Fruit fly (Drosophila melanogaster) Kc167 (cell line): ENCODE data around the gene CG10845.

Experiments
- Myc ChIP-seq: fragments of >200 bp; optimal IDR thresholded peaks from 2 replicates; lab custom pipeline; 2017; ENCODE audit warnings: missing external identifiers
- Sin3A ChIP-seq: fragments of >200 bp; optimal IDR thresholded peaks from 2 replicates; lab custom pipeline; 2018; ENCODE audit warnings: missing external identifiers
- h ChIP-seq: fragments of >200 bp; optimal IDR thresholded peaks from 3 replicates; lab custom pipeline; 2018; ENCODE audit warnings: missing external identifiers
- insv ChIP-seq: fragments of >200 bp; optimal IDR thresholded peaks from 3 replicates; lab custom pipeline; 2018; ENCODE audit warnings: missing external identifiers
- psq ChIP-seq: fragments of >200 bp; optimal IDR thresholded peaks from 2 replicates; lab custom pipeline; 2017; ENCODE audit warnings: missing external identifiers
- ttk ChIP-seq: sonication (Bioruptor generic); optimal IDR thresholded peaks from 2 replicates; lab custom pipeline; 2017; ENCODE audit warnings: missing external identifiers

CG10845 gene

DNA sequence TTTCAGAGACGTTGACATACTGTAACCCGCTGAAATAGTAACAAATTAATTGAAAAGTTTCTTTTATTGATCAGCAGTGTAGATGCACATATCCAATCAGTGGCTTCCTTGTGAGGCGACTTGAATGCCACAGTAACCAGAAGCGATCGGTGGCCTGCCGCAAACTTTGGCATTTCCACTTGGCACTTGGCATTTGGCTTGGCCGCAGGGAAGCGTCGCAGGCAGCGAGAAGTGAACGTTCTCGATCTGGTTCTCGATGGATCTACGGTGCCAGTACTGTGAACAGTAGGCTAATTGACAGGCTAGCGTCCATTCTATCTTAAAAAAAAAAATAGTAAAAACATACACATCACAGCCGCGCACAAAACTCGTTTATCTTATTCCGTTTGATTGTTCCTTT lies at the start of gene CG10845:
Gene CG10845 (plus strand): TSS at position 301 of the 400 bp plus-strand sequence.
- no peak for TF ChIP-seq Sin3A (lab: Kevin White, UChicago)
- TF ChIP-seq insv, result no peak
- no peak for TF ChIP-seq Myc (lab: Kevin White, UChicago)
- TF ChIP-seq h (lab: Kevin White, UChicago), result no peak
- TF ChIP-seq psq, result no peak
- TF ChIP-seq ttk, result no peak

DNA sequence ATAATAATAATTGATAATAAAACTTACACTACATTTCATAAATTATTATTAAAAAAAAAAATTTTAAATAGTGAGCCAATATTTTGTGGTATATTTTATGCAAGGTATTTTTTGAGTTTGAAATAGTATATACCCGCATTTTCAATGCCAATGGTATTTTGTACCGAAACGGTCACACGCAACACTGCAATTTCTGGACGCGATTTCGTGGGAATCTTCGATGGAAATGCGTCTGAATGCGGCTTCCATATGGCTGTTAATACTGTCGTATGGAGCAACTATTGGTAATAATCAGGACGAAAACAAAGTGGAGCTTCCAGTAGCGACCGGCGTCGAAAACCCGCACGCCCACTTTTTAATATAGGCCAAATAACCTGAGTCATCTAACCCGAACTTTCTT lies 49.5 kb upstream of the CG10845 start, which contains the start of gene Nct:
Gene Nct (plus strand): TSS at position 173 of the 400 bp plus-strand sequence.
- TF ChIP-seq psq (no peak), h (lab: Kevin White, UChicago) (no peak)

DNA sequence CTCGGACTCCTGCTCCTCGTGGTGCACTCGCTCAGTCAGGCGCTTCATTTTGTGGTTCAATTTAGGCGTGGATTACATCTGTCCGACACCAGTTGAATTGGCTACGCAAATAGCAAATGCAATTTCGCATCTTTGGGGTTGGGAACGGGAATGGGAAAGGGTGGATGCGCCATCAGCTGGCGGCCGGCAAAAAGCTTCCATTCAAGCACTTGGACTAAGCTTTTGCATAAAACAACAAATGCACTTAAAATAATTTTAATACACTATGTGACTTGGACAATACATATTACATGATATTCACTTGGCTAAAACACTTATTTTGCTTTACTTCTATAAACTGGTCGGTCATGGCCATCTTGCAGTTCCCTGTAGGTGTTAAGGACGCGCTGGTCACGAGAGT lies 44.8 kb upstream of the CG10845 start, which contains the start of gene HDAC11:
Gene HDAC11 (minus strand): TSS at position 101 of the 400 bp plus-strand sequence.
- TF ChIP-seq h (lab: Kevin White, UChicago), result no peak
- TF ChIP-seq Myc (lab: Kevin White, UChicago), result no peak
- no peak for TF ChIP-seq insv
- TF ChIP-seq psq, result no peak
- no peak for TF ChIP-seq ttk
- no peak for TF ChIP-seq Sin3A (lab: Kevin White, UChicago)

DNA sequence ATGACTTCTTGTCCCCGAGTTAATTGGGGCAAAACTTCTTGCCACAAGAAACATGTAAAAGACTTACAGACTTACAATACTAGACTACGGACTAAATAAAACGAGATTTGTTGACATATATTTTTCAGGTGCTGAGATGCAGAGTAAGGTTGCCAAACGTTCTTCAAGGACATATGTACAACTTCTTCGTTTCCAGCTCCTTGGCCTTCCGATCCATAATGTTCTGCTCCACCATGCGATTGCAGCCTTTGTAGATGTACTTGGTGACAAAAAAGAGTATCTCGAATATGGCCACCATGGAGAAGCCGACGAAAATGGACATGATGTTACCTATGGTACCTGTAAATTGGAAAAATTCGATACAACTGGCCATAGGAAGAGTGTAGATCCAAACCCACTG lies 43.5 kb upstream of the CG10845 start, which contains the start of gene CAH4:
Gene CAH4 (minus strand): TSS at position 101 of the 400 bp plus-strand sequence.
- no peak for TF ChIP-seq Myc (lab: Kevin White, UChicago)
- no peak for TF ChIP-seq psq
- TF ChIP-seq Sin3A (lab: Kevin White, UChicago), result no peak
- TF ChIP-seq insv, result no peak
- no peak for TF ChIP-seq h (lab: Kevin White, UChicago)
- no peak for TF ChIP-seq ttk

DNA sequence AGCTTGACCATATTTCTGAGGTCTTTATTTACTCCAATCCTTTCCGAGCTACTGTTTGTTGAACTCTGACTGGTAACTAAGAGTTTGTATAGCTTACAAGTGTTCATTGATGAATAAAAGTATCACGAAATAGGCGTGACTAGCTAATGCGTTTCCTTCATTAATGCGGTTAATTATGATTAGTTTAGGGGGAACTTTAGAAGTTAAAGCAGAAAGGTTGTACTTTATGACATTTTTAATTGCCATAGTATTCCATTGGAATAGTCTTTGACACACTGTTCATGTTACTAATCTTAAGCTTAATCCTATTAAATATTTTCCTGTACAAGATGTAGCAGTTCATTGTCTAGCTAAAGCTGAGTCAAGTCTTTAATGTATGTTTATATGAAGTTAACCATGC lies 41.2 kb upstream of the CG10845 start, which contains the start of gene ppk22:
Gene ppk22 (minus strand): TSS at position 101 of the 400 bp plus-strand sequence.
- TF ChIP-seq ttk (no peak), h (lab: Kevin White, UChicago) (no peak), Myc (lab: Kevin White, UChicago) (no peak), psq (no peak), insv (no peak), Sin3A (lab: Kevin White, UChicago) (no peak)

DNA sequence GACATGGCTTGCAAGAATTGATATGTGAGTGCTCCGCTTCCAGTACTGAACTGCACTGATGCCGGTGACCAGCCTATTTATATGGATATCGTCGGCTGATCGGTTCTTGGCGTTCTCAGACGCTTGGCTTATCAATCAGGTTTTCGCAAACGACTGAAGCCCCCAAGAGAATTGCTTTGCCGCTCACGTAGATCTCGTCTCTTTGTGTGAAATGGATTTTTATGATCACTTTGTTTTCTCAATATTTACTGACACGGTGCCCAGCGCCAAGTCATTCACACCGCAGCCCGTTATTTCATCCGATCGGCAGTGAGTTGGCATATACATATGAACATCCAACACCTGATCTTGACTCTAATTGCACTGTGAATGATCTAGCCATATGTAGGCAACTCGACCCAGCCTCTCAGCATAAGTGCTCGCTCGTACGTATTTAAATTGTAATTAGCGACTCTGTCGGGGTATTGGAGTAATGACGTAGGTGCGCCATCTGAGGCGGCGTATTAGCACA lies 40.5 kb upstream of the CG10845 start, which contains the start of gene CG13639:
Gene CG13639 (minus strand): TSS at position 51 of the 511 bp plus-strand sequence.
- TF ChIP-seq h (lab: Kevin White, UChicago), result no peak
- no peak for TF ChIP-seq psq
- TF ChIP-seq insv, result no peak
- no peak for TF ChIP-seq Myc (lab: Kevin White, UChicago)
- no peak for TF ChIP-seq ttk

DNA sequence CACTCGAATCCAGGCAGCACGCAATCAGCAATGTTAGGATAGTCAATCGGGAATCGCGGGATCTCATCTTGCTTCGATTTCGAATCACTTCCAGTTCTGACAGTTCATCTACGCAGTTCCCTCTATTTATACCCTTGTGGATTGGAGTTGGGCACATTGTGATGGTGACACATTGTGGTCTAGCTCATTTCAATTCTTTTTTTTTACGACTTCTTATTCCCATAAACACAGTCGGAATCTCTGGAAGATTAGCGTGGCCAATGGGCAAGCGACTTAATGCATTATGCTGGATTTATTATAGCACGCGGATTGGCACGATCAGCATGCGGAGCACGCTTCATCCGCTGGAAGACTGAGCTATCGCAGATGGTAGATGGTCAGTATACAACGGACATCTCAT lies 38.9 kb upstream of the CG10845 start, which contains the start of gene CG13640:
Gene CG13640 (minus strand): TSS at position 101 of the 400 bp plus-strand sequence.
- TF ChIP-seq Myc (lab: Kevin White, UChicago) (no peak), Sin3A (lab: Kevin White, UChicago) (no peak), h (lab: Kevin White, UChicago) (no peak), psq (no peak), insv (no peak)

DNA sequence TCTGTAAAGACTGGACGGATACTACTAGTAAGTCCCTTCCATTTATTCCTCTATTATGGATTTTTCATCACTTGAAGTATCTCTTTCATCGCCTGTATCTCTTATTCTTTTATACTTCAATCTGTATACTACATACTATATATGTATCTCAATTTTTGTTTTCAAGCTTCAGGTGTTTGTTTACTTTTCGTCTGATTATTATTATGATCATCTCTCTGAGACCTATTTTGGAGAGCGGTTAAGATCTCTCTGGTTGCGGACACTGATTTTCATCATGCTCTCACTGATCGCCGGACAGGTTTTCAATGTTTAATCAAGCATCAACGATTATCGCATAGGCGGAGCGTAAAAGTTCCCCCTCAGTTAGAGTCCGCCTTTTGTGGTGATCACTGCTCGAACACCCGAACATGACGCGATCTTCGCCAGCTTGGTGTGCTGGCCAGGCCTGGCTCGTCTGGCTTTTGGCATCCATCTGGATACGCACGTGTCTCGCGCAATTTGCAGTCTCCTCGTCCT lies 38.3 kb upstream of the CG10845 start, which contains the start of gene CG7016:
Gene CG7016 (plus strand): TSS at position 358 of the 516 bp plus-strand sequence.
- TF ChIP-seq Sin3A (lab: Kevin White, UChicago) (no peak), insv (no peak), Myc (lab: Kevin White, UChicago) (no peak), ttk (no peak), psq (no peak), h (lab: Kevin White, UChicago) (no peak)

DNA sequence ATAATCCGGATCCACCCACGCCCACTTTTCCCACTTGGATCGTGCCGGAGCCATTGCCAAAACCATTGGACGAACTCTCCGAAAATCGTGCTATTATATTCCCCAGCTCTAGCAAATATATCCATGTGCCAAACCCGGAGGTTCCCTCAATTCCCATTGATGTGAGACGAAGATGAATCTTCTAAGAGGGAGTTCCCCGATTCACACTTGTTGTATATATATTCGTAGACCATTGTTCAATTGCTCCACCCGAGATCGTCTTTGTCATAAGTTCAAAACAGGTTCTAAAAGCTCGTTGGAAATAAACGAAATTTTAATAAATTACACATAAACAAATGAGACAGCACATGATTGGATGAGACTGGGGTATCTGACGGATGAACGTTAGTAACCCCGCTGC lies 37.0 kb upstream of the CG10845 start:
- TF ChIP-seq Sin3A (lab: Kevin White, UChicago) (no peak), insv (no peak), h (lab: Kevin White, UChicago) (no peak), psq (no peak), ttk (no peak), Myc (lab: Kevin White, UChicago) (no peak)

DNA sequence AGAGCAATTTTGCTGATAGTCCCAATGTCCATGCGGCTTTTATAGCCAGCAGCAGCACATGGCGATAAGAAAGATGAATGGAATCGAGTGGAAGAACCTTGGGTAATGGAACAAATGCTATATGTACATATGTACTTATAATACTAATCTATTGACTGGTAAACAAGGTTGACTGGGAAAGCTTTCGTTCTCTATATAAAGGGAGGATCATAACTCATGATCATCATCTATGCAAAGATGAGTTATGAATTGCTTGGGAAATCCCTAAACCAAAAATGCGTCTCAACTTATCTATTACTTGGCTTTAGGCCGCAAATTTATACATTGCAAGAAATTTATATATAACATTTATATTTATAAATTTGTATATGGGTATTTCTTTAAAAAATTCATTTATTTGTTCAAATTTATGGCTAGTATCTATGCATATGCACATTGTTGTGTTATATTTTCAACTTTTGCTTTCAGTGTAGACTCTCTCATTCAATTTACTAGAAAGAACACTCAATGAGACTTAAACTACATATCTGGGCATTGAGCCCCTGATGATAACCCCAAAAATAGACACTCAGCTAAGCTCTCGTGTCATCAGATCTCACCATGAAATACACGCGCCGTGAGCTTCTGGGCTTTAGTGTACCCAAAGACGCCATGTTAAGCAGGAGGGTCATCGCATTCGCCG lies 36.1 kb upstream of the CG10845 start, which contains the start of the genes Srg1 and Elal:
Gene Srg1 (minus strand): TSS at position 14 of the 682 bp plus-strand sequence.
Gene Elal (plus strand): TSS at position 632 of the 682 bp plus-strand sequence.
- TF ChIP-seq h (lab: Kevin White, UChicago), result no peak
- no peak for TF ChIP-seq insv
- no peak for TF ChIP-seq Sin3A (lab: Kevin White, UChicago)

DNA sequence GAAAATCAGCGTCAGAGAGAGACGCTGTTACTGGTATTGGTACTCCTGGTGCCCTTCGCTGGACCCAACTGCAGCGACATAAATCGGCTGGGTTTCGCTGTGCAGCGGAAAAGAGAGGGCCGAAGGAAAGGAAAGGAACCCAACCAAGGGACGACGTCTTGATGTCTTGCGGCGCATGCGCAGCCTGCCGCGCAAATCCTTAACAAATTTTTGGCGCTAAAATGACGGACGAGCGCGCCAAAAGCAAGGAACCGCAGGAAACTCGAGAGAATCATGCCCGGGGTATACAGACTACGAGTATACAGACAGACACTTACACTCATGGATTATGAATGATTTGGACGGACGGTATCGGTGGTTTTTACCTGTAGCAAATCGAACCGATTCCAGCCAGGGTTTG lies 33.9 kb upstream of the CG10845 start:
- TF ChIP-seq Myc (lab: Kevin White, UChicago) (no peak), ttk (no peak), h (lab: Kevin White, UChicago) (no peak), psq (no peak), Sin3A (lab: Kevin White, UChicago) (no peak), insv (no peak)

DNA sequence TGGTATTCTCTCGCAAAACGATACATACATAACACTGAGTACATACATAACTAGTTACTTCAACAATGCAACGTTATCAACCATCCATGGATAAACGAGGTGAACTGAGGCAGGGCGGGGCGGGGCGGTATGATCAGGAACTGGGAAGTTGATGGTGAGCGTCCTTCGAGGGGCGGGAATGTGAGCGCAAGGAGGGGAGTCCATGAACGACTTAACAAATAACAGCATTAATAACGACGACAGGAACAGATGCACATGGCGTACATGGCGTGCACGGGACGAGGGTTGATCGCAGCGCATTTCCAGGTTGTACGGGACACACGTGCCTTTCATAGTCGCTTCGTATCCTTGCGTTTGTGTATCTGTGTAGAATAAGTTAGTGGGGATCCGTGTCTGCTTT lies 33.0 kb upstream of the CG10845 start:
- TF ChIP-seq h (lab: Kevin White, UChicago) (no peak), Myc (lab: Kevin White, UChicago) (no peak), psq (no peak), insv (no peak), ttk (no peak), Sin3A (lab: Kevin White, UChicago) (no peak)
